Worm (Caenorhabditis elegans) whole organism, L3 larva: ENCODE results near the gene srw-61.

Source experiments
- aly-2 ChIP-seq: fragments of 150-350 bp; optimal IDR thresholded peaks from 2 replicates; lab custom pipeline; 2014; ENCODE audit warnings: missing biosample characterization, missing genetic modification characterization
- ceh-82 ChIP-seq: fragments of 150-350 bp; optimal IDR thresholded peaks from 2 replicates; lab custom pipeline; 2014; ENCODE audit warnings: missing biosample characterization, missing genetic modification characterization
- fos-1 ChIP-seq: fragments of 150-350 bp; optimal IDR thresholded peaks from 2 replicates; lab custom pipeline; 2014; ENCODE audit warnings: missing biosample characterization, missing genetic modification characterization
- lin-15B ChIP-seq: fragments of 150-350 bp; optimal IDR thresholded peaks from 2 replicates; lab custom pipeline; 2014; ENCODE audit warnings: missing biosample characterization, missing genetic modification characterization
- nhr-76 ChIP-seq: fragments of 150-350 bp; sonication (generic microtip); optimal IDR thresholded peaks from 5 replicates; lab custom pipeline; 2014; ENCODE audit warnings: missing biosample characterization, missing genetic modification characterization
- nhr-77 ChIP-seq: fragments of 150-350 bp; optimal IDR thresholded peaks from 2 replicates; lab custom pipeline; 2014; ENCODE audit warnings: missing biosample characterization, missing genetic modification characterization
- pha-4 ChIP-seq: fragments of 150-350 bp; optimal IDR thresholded peaks from 2 replicates; lab custom pipeline; 2014; ENCODE audit warnings: missing biosample characterization, missing genetic modification reagents, missing genetic modification characterization
- unc-62 ChIP-seq: fragments of 150-350 bp; sonication (generic microtip); optimal IDR thresholded peaks from 4 replicates; lab custom pipeline; 2014; ENCODE audit warnings: missing biosample characterization, missing genetic modification reagents, missing genetic modification characterization

DNA sequence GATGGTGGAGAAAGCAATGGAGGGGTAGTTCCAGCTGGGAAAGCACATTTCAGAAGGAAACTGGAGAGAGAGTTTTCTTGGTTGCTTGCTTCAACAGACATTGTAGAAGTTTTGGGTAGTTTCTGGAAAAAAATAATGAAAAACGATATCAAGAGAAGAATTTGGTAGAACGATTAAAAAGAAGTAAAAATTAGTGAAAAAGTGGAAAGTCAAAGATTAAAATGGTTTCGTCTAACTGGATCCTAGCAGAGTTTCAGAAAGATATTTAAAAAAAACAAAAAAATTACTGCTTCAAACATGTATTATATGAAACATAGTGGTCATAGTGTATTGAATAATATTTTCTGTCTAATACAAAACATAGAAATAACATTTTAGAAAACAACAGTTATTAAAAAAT is 38.8 kb upstream of the srw-61 start, which contains the start of gene F38C2.7:
- TF ChIP-seq ceh-82 (tag; lab: Kevin White, UChicago) (no peak), unc-62 (GFP tag; lab: Kevin White, UChicago) (no peak), pha-4 (tag; lab: Kevin White, UChicago) (no peak), lin-15B (tag; lab: Kevin White, UChicago) (no peak), fos-1 (tag; lab: Kevin White, UChicago) (no peak), nhr-76 (tag; lab: Kevin White, UChicago) (no peak), nhr-77 (no peak), aly-2 (tag; lab: Kevin White, UChicago) (no peak)
